Fruit fly (Drosophila melanogaster): Measurements from ENCODE around the gene CG3702.

DNA sequence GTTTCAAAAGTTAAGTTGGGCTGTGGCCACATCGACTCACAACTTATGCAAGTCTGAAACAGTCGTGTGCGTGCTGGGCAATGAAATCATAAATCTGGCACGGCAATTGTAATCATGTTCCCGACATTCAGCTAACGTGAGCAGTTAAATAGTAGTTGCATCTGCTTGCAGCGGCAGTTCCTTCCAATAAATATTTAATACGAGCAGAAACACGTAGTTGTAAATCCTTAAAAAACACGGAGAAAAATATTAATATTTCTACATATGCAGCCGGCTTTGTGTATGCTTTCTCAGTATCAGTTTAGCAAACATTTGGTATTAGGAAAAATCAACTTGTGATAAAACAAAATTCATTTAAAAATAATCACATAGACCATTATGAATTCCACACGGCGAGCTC is 30.4 kb upstream of the CG3702 start, which contains the start of gene CG15425:
- no peak for TF ChIP-seq h (GFP tag; optimal IDR thresholded peaks at IDR 0.05)
- no peak for TF ChIP-seq sv (GFP tag; optimal IDR thresholded peaks at IDR 0.05)
